Worm (Caenorhabditis elegans): Measurements from ENCODE around the gene coq-3.

DNA sequence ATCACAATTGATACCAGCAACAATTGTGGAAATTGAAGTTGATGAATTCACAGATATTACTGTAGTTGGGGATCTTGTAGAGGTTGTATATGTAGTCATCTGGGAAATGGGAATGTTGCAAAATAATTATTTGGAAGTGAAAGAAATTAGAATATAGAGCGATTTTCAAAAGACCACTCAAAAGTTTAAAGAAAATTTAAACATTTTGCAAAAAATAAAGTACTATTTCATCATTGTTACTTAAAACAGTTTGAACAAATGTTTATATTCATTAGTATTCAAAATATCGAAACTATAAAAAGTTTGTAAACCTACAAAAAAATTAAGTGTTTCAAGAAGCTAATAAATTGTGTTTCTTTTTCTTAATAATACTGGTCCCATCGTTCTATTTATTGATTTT lies 20.2 kb upstream of the coq-3 start, which contains the start of gene Y57G11C.46:
- no peak for TF ChIP-seq unc-62 (GFP tag; optimal IDR thresholded peaks at IDR 0.05)
- no peak for TF ChIP-seq nhr-23 (tag; optimal IDR thresholded peaks at IDR 0.05)
- TF ChIP-seq mbf-1 (tag; optimal IDR thresholded peaks at IDR 0.05): no peak
- TF ChIP-seq nhr-12 (tag; optimal IDR thresholded peaks at IDR 0.05): no peak
- no peak for TF ChIP-seq snpc-4 (tag; optimal IDR thresholded peaks at IDR 0.05)
- TF ChIP-seq elt-1 (tag; optimal IDR thresholded peaks at IDR 0.05): no peak
- no peak for TF ChIP-seq nhr-237 (tag; optimal IDR thresholded peaks at IDR 0.05)
- no peak for TF ChIP-seq nhr-10 (tag; optimal IDR thresholded peaks at IDR 0.05)
- no peak for TF ChIP-seq R02D3.7 (tag; optimal IDR thresholded peaks at IDR 0.05)

Data from whole organism, L2 larva.